Worm (Caenorhabditis elegans) whole organism, L4 larva: ENCODE data around the gene B0554.2.

Experiments used
- F37D6.2 ChIP-seq: sonication (generic microtip); optimal IDR thresholded peaks from 2 replicates; lab custom pipeline; 2016; ENCODE audit warnings: mild to moderate bottlenecking, missing genetic modification characterization, missing compliant biosample characterization
- F44E2.7 ChIP-seq: fragments of 200-800 bp; sonication (Bioruptor generic); IDR thresholded peaks from 2 replicates; pipeline ENCODE4 v2.1.2; 2022; ENCODE audit warnings: missing genetic modification characterization, missing compliant biosample characterization
- T26A8.4 ChIP-seq: fragments of 200-800 bp; sonication (Bioruptor generic); IDR thresholded peaks from 2 replicates; pipeline ENCODE4 v1.3.6; 2022; ENCODE audit warnings: missing genetic modification characterization, missing compliant biosample characterization
- Y105C5A.15 ChIP-seq: fragments of 200-800 bp; sonication (Bioruptor generic); IDR thresholded peaks from 2 replicates; pipeline ENCODE4 v1.3.6; 2022; ENCODE audit warnings: missing genetic modification characterization, missing compliant biosample characterization
- Y5F2A.4 ChIP-seq: fragments of 200-800 bp; sonication (Bioruptor generic); optimal IDR thresholded peaks from 2 replicates; lab custom pipeline; 2018; ENCODE audit warnings: mild to moderate bottlenecking, missing genetic modification characterization, missing compliant biosample characterization
- Y75B8A.6 ChIP-seq: fragments of 200-800 bp; sonication (Bioruptor generic); IDR thresholded peaks from 2 replicates; pipeline ENCODE4 v1.3.6; 2022; ENCODE audit warnings: missing genetic modification reagents, missing genetic modification characterization, missing compliant biosample characterization
- aha-1 ChIP-seq: fragments of 150-350 bp; peaks from one replicate; lab custom pipeline; 2014; ENCODE audit warnings: missing biosample characterization, missing genetic modification characterization
- aly-2 ChIP-seq: sonication (generic microtip); optimal IDR thresholded peaks from 2 replicates; lab custom pipeline; 2018; ENCODE audit warnings: missing biosample characterization, missing genetic modification characterization
- ama-1 ChIP-seq: fragments of 150-350 bp; optimal IDR thresholded peaks from 2 replicates; lab custom pipeline; 2014; ENCODE audit warnings: inconsistent platforms, mixed read lengths
- arid-1 ChIP-seq: fragments of 200-800 bp; sonication (Bioruptor generic); conservative IDR thresholded peaks from 2 replicates; pipeline ENCODE4 v1.3.6; 2022; ENCODE audit warnings: missing genetic modification reagents, missing genetic modification characterization, missing compliant biosample characterization
- attf-4 ChIP-seq: sonication (generic microtip); optimal IDR thresholded peaks from 3 replicates; lab custom pipeline; 2017; ENCODE audit warnings: missing biosample characterization, missing genetic modification characterization
- ceh-32 ChIP-seq: sonication (generic microtip); optimal IDR thresholded peaks from 2 replicates; lab custom pipeline; 2016; ENCODE audit warnings: mild to moderate bottlenecking, missing genetic modification characterization, missing compliant biosample characterization; ENCODE audit not compliant: poor library complexity
- ceh-44 ChIP-seq: fragments of 200-800 bp; sonication (Bioruptor generic); IDR thresholded peaks from 2 replicates; pipeline ENCODE4 v1.3.6; 2022; ENCODE audit warnings: missing genetic modification reagents, missing genetic modification characterization, missing compliant biosample characterization
- ceh-82 ChIP-seq: sonication (generic microtip); optimal IDR thresholded peaks from 2 replicates; lab custom pipeline; 2017; ENCODE audit warnings: missing biosample characterization, missing genetic modification characterization
- daf-16 ChIP-seq, 3 experiments: sonication (generic microtip); optimal IDR thresholded peaks; 2 replicates each; lab custom pipeline; 2016 to 2017; ENCODE audit warnings: missing genetic modification characterization in 3 of 3, missing genetic modification reagents in 3 of 3, mild to moderate bottlenecking in 2 of 3, missing compliant biosample characterization in 2 of 3, missing biosample characterization in 1 of 3, moderate library complexity in 1 of 3
- daf-8 ChIP-seq: fragments of 200-800 bp; sonication (Bioruptor generic); IDR thresholded peaks from 2 replicates; pipeline ENCODE4 v1.3.6; 2022; ENCODE audit warnings: missing genetic modification characterization, missing compliant biosample characterization
- dmd-6 ChIP-seq: fragments of 200-800 bp; sonication (Bioruptor generic); IDR thresholded peaks from 2 replicates; pipeline ENCODE4 v1.3.6; 2022; ENCODE audit warnings: missing genetic modification reagents, missing genetic modification characterization, missing compliant biosample characterization
- dmd-9 ChIP-seq: fragments of 200-800 bp; sonication (Bioruptor generic); IDR thresholded peaks from 2 replicates; pipeline ENCODE4 v1.3.6; 2022; ENCODE audit warnings: missing genetic modification reagents, missing genetic modification characterization, missing compliant biosample characterization
- duxl-1 ChIP-seq: sonication (generic microtip); optimal IDR thresholded peaks from 2 replicates; lab custom pipeline; 2016; ENCODE audit warnings: mild to moderate bottlenecking, missing genetic modification characterization, moderate library complexity, missing compliant biosample characterization; ENCODE audit not compliant: poor library complexity
- dve-1 ChIP-seq: sonication (generic microtip); optimal IDR thresholded peaks from 2 replicates; lab custom pipeline; 2017; ENCODE audit warnings: antibody characterized with exemption, mild to moderate bottlenecking, missing genetic modification characterization, missing compliant biosample characterization; ENCODE audit not compliant: insufficient read depth
- egl-43 ChIP-seq: fragments of 200-800 bp; sonication (Bioruptor generic); IDR thresholded peaks from 2 replicates; pipeline ENCODE4 v1.3.6; 2022; ENCODE audit warnings: missing genetic modification reagents, missing genetic modification characterization, missing compliant biosample characterization
- hlh-11 ChIP-seq: fragments of 200-800 bp; sonication (Bioruptor generic); optimal IDR thresholded peaks from 2 replicates; lab custom pipeline; 2018; ENCODE audit warnings: mild to moderate bottlenecking, missing genetic modification characterization, missing compliant biosample characterization
- lin-1 ChIP-seq: fragments of 200-800 bp; sonication (Bioruptor generic); IDR thresholded peaks from 2 replicates; pipeline ENCODE4 v1.3.6; 2022; ENCODE audit warnings: missing genetic modification reagents, missing genetic modification characterization, missing compliant biosample characterization
- lin-15B ChIP-seq: fragments of 150-350 bp; sonication (generic microtip); optimal IDR thresholded peaks from 3 replicates; lab custom pipeline; 2014; ENCODE audit warnings: missing biosample characterization, missing genetic modification characterization
- lin-38 ChIP-seq: fragments of 200-800 bp; sonication (Bioruptor generic); IDR thresholded peaks from 2 replicates; pipeline ENCODE4 v1.3.6; 2022; ENCODE audit warnings: missing genetic modification reagents, missing genetic modification characterization, missing compliant biosample characterization
- madf-9 ChIP-seq: fragments of 200-800 bp; sonication (Bioruptor generic); conservative IDR thresholded peaks from 2 replicates; pipeline ENCODE4 v1.3.6; 2022; ENCODE audit warnings: missing genetic modification reagents, missing genetic modification characterization, missing compliant biosample characterization
- nhr-10 ChIP-seq: fragments of 150-350 bp; optimal IDR thresholded peaks from 2 replicates; lab custom pipeline; 2014; ENCODE audit warnings: missing biosample characterization, missing genetic modification characterization
- nhr-11 ChIP-seq: fragments of 150-350 bp; optimal IDR thresholded peaks from 2 replicates; lab custom pipeline; 2014; ENCODE audit warnings: missing biosample characterization, missing genetic modification characterization
- nhr-237 ChIP-seq: sonication (generic microtip); optimal IDR thresholded peaks from 2 replicates; lab custom pipeline; 2017; ENCODE audit warnings: missing biosample characterization, missing genetic modification characterization
- nhr-28 ChIP-seq: fragments of 150-350 bp; optimal IDR thresholded peaks from 2 replicates; lab custom pipeline; 2014; ENCODE audit warnings: missing biosample characterization, missing genetic modification characterization
- nhr-41 ChIP-seq: fragments of 200-800 bp; sonication (Bioruptor generic); IDR thresholded peaks from 2 replicates; pipeline ENCODE4 v1.3.6; 2022; ENCODE audit warnings: missing genetic modification reagents, missing genetic modification characterization, missing compliant biosample characterization
- nhr-48 ChIP-seq: sonication (generic microtip); optimal IDR thresholded peaks from 2 replicates; lab custom pipeline; 2016; ENCODE audit warnings: mild to moderate bottlenecking, missing genetic modification characterization, missing compliant biosample characterization
- nhr-77 ChIP-seq: fragments of 150-350 bp; optimal IDR thresholded peaks from 2 replicates; lab custom pipeline; 2014; ENCODE audit warnings: missing biosample characterization, missing genetic modification characterization
- php-3 ChIP-seq: fragments of 200-800 bp; sonication (Bioruptor generic); IDR thresholded peaks from 2 replicates; pipeline ENCODE4 v1.3.6; 2022; ENCODE audit warnings: missing genetic modification reagents, missing genetic modification characterization, missing compliant biosample characterization
- pqm-1 ChIP-seq: sonication (generic microtip); optimal IDR thresholded peaks from 2 replicates; lab custom pipeline; 2017; ENCODE audit warnings: missing biosample characterization, missing genetic modification characterization
- saeg-2 ChIP-seq: fragments of 200-800 bp; sonication (Bioruptor generic); IDR thresholded peaks from 2 replicates; pipeline ENCODE4 v1.3.6; 2022; ENCODE audit warnings: missing genetic modification reagents, missing genetic modification characterization, missing compliant biosample characterization
- unc-130 ChIP-seq: sonication (generic microtip); optimal IDR thresholded peaks from 2 replicates; lab custom pipeline; 2016; ENCODE audit warnings: missing genetic modification reagents, missing genetic modification characterization, missing compliant biosample characterization
- unc-39 ChIP-seq: sonication (generic microtip); optimal IDR thresholded peaks from 2 replicates; lab custom pipeline; 2017; ENCODE audit warnings: missing biosample characterization, missing genetic modification characterization
- unc-62 ChIP-seq, 3 experiments: fragments of 150-350 bp in 1 of 3; sonication (generic microtip); optimal IDR thresholded peaks in 2 of 3; peaks in 1 of 3; 1 replicate in 1 of 3; 2 replicates in 2 of 3; lab custom pipeline; 2014 to 2017; ENCODE audit warnings: missing biosample characterization in 3 of 3, missing genetic modification characterization in 3 of 3, missing genetic modification reagents in 3 of 3, missing genotype in 1 of 3
- vab-7 ChIP-seq: fragments of 200-800 bp; sonication (Bioruptor generic); IDR thresholded peaks from 2 replicates; pipeline ENCODE4 v1.3.6; 2022; ENCODE audit warnings: missing genetic modification reagents, missing genetic modification characterization, missing compliant biosample characterization
- zag-1 ChIP-seq: fragments of 150-350 bp; optimal IDR thresholded peaks from 2 replicates; lab custom pipeline; 2014; ENCODE audit warnings: missing biosample characterization, missing genetic modification characterization

The B0554.2 gene

DNA sequence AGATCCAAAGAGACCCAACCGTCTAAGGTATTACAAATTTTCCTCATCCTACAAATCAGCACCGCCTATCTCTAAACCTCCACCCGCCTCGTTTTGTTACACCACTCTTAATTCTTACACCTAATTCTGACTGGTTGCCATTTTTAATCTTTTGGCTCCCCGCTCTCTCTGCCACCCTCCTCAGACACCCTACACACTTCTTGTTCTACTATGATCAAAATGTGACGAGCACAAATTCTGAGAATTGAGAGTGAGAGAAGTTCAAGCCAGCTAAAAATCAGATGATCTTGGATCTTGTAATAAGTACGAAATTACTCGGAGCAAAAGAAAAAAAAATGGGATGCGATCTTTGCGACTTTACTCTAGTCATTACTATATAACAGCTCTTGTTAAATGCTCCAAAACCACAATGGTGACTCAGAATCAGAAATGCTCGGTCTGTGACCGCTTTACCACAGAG, 29.8 kb upstream of the B0554.2 start, which contains the start of gene nhr-252:
Gene nhr-252, plus strand, starts transcription at position 410 of the 460 bp plus-strand sequence.
- TF ChIP-seq Y75B8A.6 (GFP tag; lab: Robert Waterston, UW) = no peak
- no peak for TF ChIP-seq ceh-32 (tag; lab: Kevin White, UChicago)
- no peak for TF ChIP-seq nhr-11 (tag; lab: Kevin White, UChicago)
- no peak for TF ChIP-seq duxl-1 (tag; lab: Kevin White, UChicago)
- no peak for TF ChIP-seq ama-1 (lab: Kevin White, UChicago)
- no peak for TF ChIP-seq aha-1 (tag; lab: Kevin White, UChicago)
- TF ChIP-seq unc-39 = no peak
- TF ChIP-seq egl-43 (GFP tag; lab: Robert Waterston, UW) = no peak
- no peak for TF ChIP-seq attf-4 (tag; lab: Kevin White, UChicago)
- TF ChIP-seq zag-1 (tag; lab: Kevin White, UChicago) = no peak
- no peak for TF ChIP-seq madf-9 (GFP tag; lab: Robert Waterston, UW)
- no peak for TF ChIP-seq dve-1 (tag; lab: Kevin White, UChicago)
- no peak for TF ChIP-seq nhr-41 (GFP tag; lab: Robert Waterston, UW)
- no peak for TF ChIP-seq vab-7 (GFP tag; lab: Robert Waterston, UW)
- TF ChIP-seq Y5F2A.4 = no peak
- no peak for TF ChIP-seq daf-8
- no peak for TF ChIP-seq T26A8.4 (GFP tag; lab: Robert Waterston, UW)
- no peak for TF ChIP-seq dmd-6

DNA sequence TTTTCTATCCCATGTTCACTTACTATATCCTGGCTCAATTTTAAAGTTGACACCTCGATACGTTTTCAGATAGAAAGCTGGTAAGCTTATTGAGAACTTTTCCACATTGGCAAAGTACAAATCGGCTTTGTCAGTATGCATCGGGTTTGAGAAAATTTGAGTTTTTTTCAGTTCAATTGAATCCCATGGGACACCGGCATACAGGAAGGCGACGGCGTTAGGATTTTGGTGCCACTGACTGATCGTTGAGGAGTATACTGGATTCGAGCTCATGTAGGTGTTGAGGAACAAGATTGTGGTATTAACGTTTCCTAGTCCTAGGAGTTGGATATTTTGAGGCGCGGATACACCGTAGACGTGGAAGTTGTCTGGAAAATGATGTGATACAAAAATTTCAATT, 21.2 kb upstream of the B0554.2 start:
- TF ChIP-seq aha-1 (tag; lab: Kevin White, UChicago) (peak; percentile 95), dve-1 (tag; lab: Kevin White, UChicago) (no peak)

DNA sequence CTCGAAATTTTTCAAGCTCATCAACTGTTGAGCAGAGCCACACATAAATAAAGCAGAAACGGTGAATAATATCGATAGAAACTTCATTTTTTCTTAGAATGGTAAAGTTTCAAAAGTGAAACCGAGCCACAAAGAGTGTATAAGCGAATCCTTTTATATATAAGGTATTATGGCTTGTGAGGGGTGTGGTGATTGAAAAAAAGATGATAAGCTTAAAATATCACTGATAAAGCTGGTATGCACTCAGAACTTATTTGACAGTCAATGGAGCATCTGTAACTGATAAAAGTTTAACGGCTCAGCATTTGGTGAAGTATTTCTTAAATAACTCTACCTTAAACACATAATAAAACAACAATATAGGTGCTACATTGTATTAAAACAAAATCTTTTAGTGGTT, 19.4 kb upstream of the B0554.2 start, which contains the start of gene dod-19:
Gene dod-19, minus strand, starts transcription at position 130 of the 400 bp plus-strand sequence.
- no peak for TF ChIP-seq zag-1 (tag; lab: Kevin White, UChicago)
- TF ChIP-seq nhr-237 (tag; lab: Kevin White, UChicago) = no peak
- no peak for TF ChIP-seq arid-1 (GFP tag; lab: Robert Waterston, UW)
- no peak for TF ChIP-seq F44E2.7 (GFP tag; lab: Robert Waterston, UW)
- TF ChIP-seq pqm-1 (tag; lab: Kevin White, UChicago) = peak; percentile 79
- TF ChIP-seq dmd-6 = peak; percentile 57

DNA sequence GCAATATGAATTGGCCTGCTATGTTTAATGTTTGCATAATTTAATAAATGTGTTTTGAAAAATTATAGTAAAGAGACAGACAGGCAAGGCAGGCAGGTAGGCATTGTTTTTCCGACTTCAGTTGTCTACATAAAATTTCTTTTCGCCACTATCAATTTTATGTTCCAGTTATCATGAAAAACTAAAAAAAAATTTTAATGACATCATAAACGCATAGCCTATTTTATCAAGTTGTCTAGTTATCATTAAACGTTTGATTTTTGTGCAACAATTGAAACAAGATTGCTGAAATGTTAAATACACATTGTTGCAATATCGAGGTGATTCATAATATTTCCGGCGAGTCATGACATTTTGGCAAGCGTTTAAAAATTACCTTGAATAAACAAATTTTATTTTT, 18.9 kb upstream of the B0554.2 start:
- TF ChIP-seq saeg-2 (GFP tag; lab: Robert Waterston, UW) (no peak), dmd-9 (no peak), pqm-1 (tag; lab: Kevin White, UChicago) (peak; percentile 80), php-3 (GFP tag; lab: Robert Waterston, UW) (peak; percentile 61), daf-16 (GFP tag; optimal IDR thresholded peaks at IDR 0.05; lab: Kevin White, UChicago) (no peak), daf-16 (tag; optimal IDR thresholded peaks at IDR 0.05; lab: Kevin White, UChicago) (peak; percentile 47), dmd-6 (peak; percentile 55; the same call in 1 of the 2 replicates), nhr-28 (tag; lab: Kevin White, UChicago) (peak; percentile 60), nhr-237 (tag; lab: Kevin White, UChicago) (no peak), lin-1 (GFP tag; lab: Robert Waterston, UW) (no peak), nhr-10 (no peak), nhr-77 (tag; lab: Kevin White, UChicago) (peak; percentile 54)

DNA sequence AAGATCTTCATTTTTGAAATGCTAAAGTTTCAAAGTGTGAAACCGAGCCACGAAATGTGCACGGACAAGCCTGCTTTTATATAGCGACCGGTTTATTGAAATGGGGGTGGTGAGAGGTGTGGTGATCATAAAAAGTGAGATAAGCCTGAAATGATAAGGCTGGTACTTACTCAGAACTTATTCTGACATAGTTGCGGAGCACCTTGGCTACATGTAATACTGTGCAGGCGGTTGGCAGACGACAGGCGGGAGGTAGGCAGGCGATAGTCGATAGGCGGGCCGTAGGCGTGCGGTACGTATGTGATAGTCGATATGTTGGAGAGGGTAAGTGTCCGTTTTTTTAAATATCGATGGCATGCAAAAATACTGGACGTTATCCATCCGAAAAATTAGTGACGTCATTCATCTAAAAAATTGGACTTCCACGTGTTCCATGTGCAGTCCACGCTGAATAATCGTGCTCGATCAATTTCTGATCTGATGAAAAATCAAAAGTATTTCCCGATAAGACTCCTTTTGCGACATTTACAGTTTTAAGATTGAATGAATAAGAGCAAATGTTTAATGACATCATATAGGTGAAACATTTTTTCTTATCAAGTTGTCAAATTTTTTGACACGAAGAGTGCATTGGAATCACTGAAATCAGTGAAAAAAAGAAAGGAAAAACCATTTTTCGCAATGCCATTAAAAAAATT, 16.2 kb upstream of the B0554.2 start, which contains the start of gene irg-8:
Gene irg-8, minus strand, starts transcription at position 51 of the 698 bp plus-strand sequence.
- TF ChIP-seq lin-1 (GFP tag; lab: Robert Waterston, UW) (no peak), unc-62 (GFP tag; optimal IDR thresholded peaks at IDR 0.05 in 1 of 2; lab: Kevin White, UChicago) (peak in 1 of 2 experiments; percentile 78), unc-62 (tag; optimal IDR thresholded peaks at IDR 0.05; lab: Kevin White, UChicago) (no peak), F37D6.2 (tag; lab: Kevin White, UChicago) (no peak), ceh-44 (no peak), hlh-11 (tag; lab: Kevin White, UChicago) (peak; percentile 46), lin-38 (GFP tag; lab: Robert Waterston, UW) (no peak), daf-16 (GFP tag; optimal IDR thresholded peaks at IDR 0.05; lab: Kevin White, UChicago) (no peak), daf-16 (tag; optimal IDR thresholded peaks at IDR 0.05; lab: Kevin White, UChicago) (peak; percentile 10), dmd-9 (no peak), Y105C5A.15 (GFP tag; lab: Robert Waterston, UW) (no peak), aly-2 (tag; lab: Kevin White, UChicago) (no peak), unc-130 (no peak), ceh-82 (tag; lab: Kevin White, UChicago) (no peak), nhr-28 (tag; lab: Kevin White, UChicago) (peak; percentile 33), pqm-1 (tag; lab: Kevin White, UChicago) (peak; percentile 17), nhr-48 (tag; lab: Kevin White, UChicago) (peak; percentile 38), lin-15B (tag; lab: Kevin White, UChicago) (no peak)
